Worm (Caenorhabditis elegans) whole organism, L2 larva: ENCODE data around the gene M163.21.

Experiments used
- C34F6.9 ChIP-seq: fragments of 150-350 bp; optimal IDR thresholded peaks from 2 replicates; lab custom pipeline; 2014; ENCODE audit warnings: missing biosample characterization, missing genetic modification characterization
- F13H6.1 ChIP-seq: sonication (generic microtip); optimal IDR thresholded peaks from 2 replicates; lab custom pipeline; 2016; ENCODE audit warnings: missing genetic modification characterization, missing compliant biosample characterization
- R02D3.7 ChIP-seq: fragments of 150-350 bp; optimal IDR thresholded peaks from 2 replicates; lab custom pipeline; 2014; ENCODE audit warnings: missing biosample characterization, missing genetic modification characterization
- Y55F3AM.14 ChIP-seq: fragments of 200-800 bp; sonication (Bioruptor generic); optimal IDR thresholded peaks from 2 replicates; lab custom pipeline; 2018; ENCODE audit warnings: mild to moderate bottlenecking, missing genetic modification characterization, missing compliant biosample characterization
- ZK546.5 ChIP-seq: sonication (generic microtip); optimal IDR thresholded peaks from 2 replicates; lab custom pipeline; 2017; ENCODE audit warnings: missing biosample characterization, missing genetic modification characterization
- alr-1 ChIP-seq: fragments of 150-350 bp; optimal IDR thresholded peaks from 2 replicates; lab custom pipeline; 2014; ENCODE audit warnings: missing biosample characterization, missing genetic modification characterization
- aly-2 ChIP-seq: fragments of 150-350 bp; optimal IDR thresholded peaks from 2 replicates; lab custom pipeline; 2014; ENCODE audit warnings: missing biosample characterization, missing genetic modification characterization
- ama-1 ChIP-seq: fragments of 150-350 bp; optimal IDR thresholded peaks from 2 replicates; lab custom pipeline; 2018; ENCODE audit warnings: inconsistent platforms
- blmp-1 ChIP-seq: sonication (generic microtip); optimal IDR thresholded peaks from 2 replicates; lab custom pipeline; 2017; ENCODE audit warnings: missing genetic modification characterization, mild to moderate bottlenecking, missing compliant biosample characterization, antibody characterized with exemption, moderate library complexity; ENCODE audit not compliant: insufficient read depth
- ceh-16 ChIP-seq: fragments of 150-350 bp; optimal IDR thresholded peaks from 2 replicates; lab custom pipeline; 2014; ENCODE audit warnings: missing biosample characterization, missing genetic modification characterization
- ceh-82 ChIP-seq: fragments of 150-350 bp; optimal IDR thresholded peaks from 2 replicates; lab custom pipeline; 2014; ENCODE audit warnings: missing biosample characterization, missing genetic modification characterization
- crh-2 ChIP-seq: sonication (generic microtip); optimal IDR thresholded peaks from 2 replicates; lab custom pipeline; 2017; ENCODE audit warnings: missing biosample characterization, missing genetic modification characterization
- dmd-4 ChIP-seq: sonication (generic microtip); optimal IDR thresholded peaks from 2 replicates; lab custom pipeline; 2017; ENCODE audit warnings: missing biosample characterization, missing genetic modification characterization
- egl-27 ChIP-seq: sonication (generic microtip); optimal IDR thresholded peaks from 3 replicates; lab custom pipeline; 2017; ENCODE audit warnings: missing biosample characterization, missing genetic modification reagents, missing genetic modification characterization
- elt-1 ChIP-seq: fragments of 150-350 bp; optimal IDR thresholded peaks from 2 replicates; lab custom pipeline; 2014; ENCODE audit warnings: missing biosample characterization, missing genetic modification characterization
- elt-3 ChIP-seq: sonication (generic microtip); optimal IDR thresholded peaks from 2 replicates; lab custom pipeline; 2017; ENCODE audit warnings: missing biosample characterization, missing genetic modification characterization
- fos-1 ChIP-seq: fragments of 150-350 bp; optimal IDR thresholded peaks from 2 replicates; lab custom pipeline; 2014; ENCODE audit warnings: missing biosample characterization, missing genetic modification characterization
- gmeb-1 ChIP-seq: fragments of 150-350 bp; optimal IDR thresholded peaks from 2 replicates; lab custom pipeline; 2014; ENCODE audit warnings: missing biosample characterization, missing genetic modification characterization
- lin-11 ChIP-seq: fragments of 150-350 bp; sonication (generic microtip); optimal IDR thresholded peaks from 2 replicates; lab custom pipeline; 2014; ENCODE audit warnings: missing biosample characterization, missing genetic modification characterization, inconsistent platforms, mixed read lengths
- lin-13 ChIP-seq: fragments of 150-350 bp; optimal IDR thresholded peaks from 2 replicates; lab custom pipeline; 2014; ENCODE audit warnings: missing biosample characterization, missing genetic modification reagents, missing genetic modification characterization
- lin-39 ChIP-seq: fragments of 150-350 bp; optimal IDR thresholded peaks from 2 replicates; lab custom pipeline; 2014; ENCODE audit warnings: missing biosample characterization, missing genetic modification reagents, missing genetic modification characterization
- lsy-2 ChIP-seq, 2 experiments: fragments of 150-350 bp in 1 of 2; sonication (generic microtip) in 1 of 2; optimal IDR thresholded peaks; 2 replicates each; lab custom pipeline; 2014 to 2017; ENCODE audit warnings: missing biosample characterization in 2 of 2, missing genetic modification characterization in 2 of 2
- mab-5 ChIP-seq: fragments of 150-350 bp; optimal IDR thresholded peaks from 2 replicates; lab custom pipeline; 2014; ENCODE audit warnings: missing biosample characterization, missing genetic modification characterization
- mbf-1 ChIP-seq: sonication (generic microtip); optimal IDR thresholded peaks from 2 replicates; lab custom pipeline; 2017; ENCODE audit warnings: missing biosample characterization, missing genetic modification characterization
- mdl-1 ChIP-seq, 2 experiments: fragments of 150-350 bp in 1 of 2; sonication (generic microtip) in 1 of 2; optimal IDR thresholded peaks; 2 replicates each; lab custom pipeline; 2017; ENCODE audit warnings: missing biosample characterization in 2 of 2, missing genetic modification characterization in 2 of 2
- nhr-10 ChIP-seq: sonication (generic microtip); optimal IDR thresholded peaks from 2 replicates; lab custom pipeline; 2017; ENCODE audit warnings: missing biosample characterization, missing genetic modification characterization
- nhr-11 ChIP-seq: fragments of 150-350 bp; optimal IDR thresholded peaks from 2 replicates; lab custom pipeline; 2014; ENCODE audit warnings: missing biosample characterization, missing genetic modification characterization
- nhr-12 ChIP-seq: fragments of 150-350 bp; optimal IDR thresholded peaks from 2 replicates; lab custom pipeline; 2014; ENCODE audit warnings: missing biosample characterization, missing genetic modification characterization
- nhr-129 ChIP-seq: fragments of 150-350 bp; optimal IDR thresholded peaks from 2 replicates; lab custom pipeline; 2014; ENCODE audit warnings: missing biosample characterization, missing genetic modification characterization
- nhr-21 ChIP-seq: fragments of 150-350 bp; optimal IDR thresholded peaks from 2 replicates; lab custom pipeline; 2014; ENCODE audit warnings: missing biosample characterization, missing genetic modification characterization
- nhr-23 ChIP-seq: fragments of 150-350 bp; optimal IDR thresholded peaks from 2 replicates; lab custom pipeline; 2014; ENCODE audit warnings: missing biosample characterization, missing genetic modification reagents, missing genetic modification characterization
- nhr-237 ChIP-seq: fragments of 150-350 bp; optimal IDR thresholded peaks from 2 replicates; lab custom pipeline; 2014; ENCODE audit warnings: missing biosample characterization, missing genetic modification characterization
- nhr-25 ChIP-seq: fragments of 150-350 bp; sonication (generic microtip); optimal IDR thresholded peaks from 3 replicates; lab custom pipeline; 2014; ENCODE audit warnings: missing biosample characterization, missing genetic modification characterization
- nhr-6 ChIP-seq: fragments of 150-350 bp; optimal IDR thresholded peaks from 2 replicates; lab custom pipeline; 2014; ENCODE audit warnings: missing biosample characterization, missing genetic modification characterization
- nhr-77 ChIP-seq: fragments of 150-350 bp; optimal IDR thresholded peaks from 2 replicates; lab custom pipeline; 2014; ENCODE audit warnings: missing biosample characterization, missing genetic modification characterization
- peb-1 ChIP-seq: fragments of 150-350 bp; optimal IDR thresholded peaks from 2 replicates; lab custom pipeline; 2014; ENCODE audit warnings: missing biosample characterization, missing genetic modification characterization
- sem-4 ChIP-seq: fragments of 150-350 bp; optimal IDR thresholded peaks from 2 replicates; lab custom pipeline; 2014; ENCODE audit warnings: missing biosample characterization, missing genetic modification reagents, missing genetic modification characterization
- skn-1 ChIP-seq: sonication (generic microtip); optimal IDR thresholded peaks from 2 replicates; lab custom pipeline; 2017; ENCODE audit warnings: missing biosample characterization, missing genetic modification characterization
- sma-3 ChIP-seq: sonication (generic microtip); optimal IDR thresholded peaks from 2 replicates; lab custom pipeline; 2016; ENCODE audit warnings: missing genetic modification reagents, missing genetic modification characterization, missing compliant biosample characterization
- sma-9 ChIP-seq, 2 experiments: fragments of 150-350 bp in 1 of 2; sonication (generic microtip) in 1 of 2; optimal IDR thresholded peaks; 2 replicates each; lab custom pipeline; 2014 to 2016; ENCODE audit warnings: missing genetic modification characterization in 2 of 2, mild to moderate bottlenecking in 1 of 2, missing biosample characterization in 1 of 2, missing compliant biosample characterization in 1 of 2, missing genetic modification reagents in 1 of 2, moderate library complexity in 1 of 2
- snpc-4 ChIP-seq: fragments of 150-350 bp; optimal IDR thresholded peaks from 2 replicates; lab custom pipeline; 2014; ENCODE audit warnings: missing biosample characterization, missing genetic modification characterization
- unc-39 ChIP-seq: fragments of 150-350 bp; optimal IDR thresholded peaks from 2 replicates; lab custom pipeline; 2014; ENCODE audit warnings: missing biosample characterization, missing genetic modification characterization
- unc-55 ChIP-seq: fragments of 150-350 bp; sonication (generic microtip); optimal IDR thresholded peaks from 3 replicates; lab custom pipeline; 2014; ENCODE audit warnings: missing biosample characterization, missing genetic modification reagents, missing genetic modification characterization
- unc-62 ChIP-seq: fragments of 150-350 bp; optimal IDR thresholded peaks from 2 replicates; lab custom pipeline; 2014; ENCODE audit warnings: missing biosample characterization, missing genetic modification reagents, missing genetic modification characterization
- zag-1 ChIP-seq: fragments of 150-350 bp; optimal IDR thresholded peaks from 2 replicates; lab custom pipeline; 2014; ENCODE audit warnings: missing biosample characterization, missing genetic modification characterization
- ztf-1 ChIP-seq: fragments of 200-800 bp; sonication (Bioruptor generic); conservative IDR thresholded peaks from 2 replicates; pipeline ENCODE4 v1.3.6; 2022; ENCODE audit warnings: missing genetic modification characterization, missing compliant biosample characterization
- ztf-11 ChIP-seq: sonication (generic microtip); optimal IDR thresholded peaks from 2 replicates; lab custom pipeline; 2017; ENCODE audit warnings: missing biosample characterization, missing genetic modification characterization
- ztf-4 ChIP-seq: fragments of 150-350 bp; optimal IDR thresholded peaks from 2 replicates; lab custom pipeline; 2014; ENCODE audit warnings: missing biosample characterization, missing genetic modification characterization

Gene M163.21

ce11 chrX:14478743-14479428 is 12.3 kb downstream of the M163.21 start, which contains the start of gene M163.11 (continued):
- TF ChIP-seq ceh-82 (tag; lab: Kevin White, UChicago) (no peak), sma-3 (GFP tag; lab: Kevin White, UChicago) (peak; percentile 57), mab-5 (tag; lab: Kevin White, UChicago) (no peak), nhr-23 (tag; lab: Kevin White, UChicago) (no peak), alr-1 (no peak), peb-1 (tag; lab: Kevin White, UChicago) (no peak), aly-2 (tag; lab: Kevin White, UChicago) (no peak)

ce11 chrX:14480248-14480647 is 13.6 kb downstream of the M163.21 start, which contains the start of gene gfi-3:
Gene gfi-3, plus strand, starts transcription at chrX:14480572.
- TF ChIP-seq mab-5 (tag; lab: Kevin White, UChicago) (peak; percentile 82), nhr-25 (tag; lab: Kevin White, UChicago) (peak; percentile 82), C34F6.9 (tag; lab: Kevin White, UChicago) (peak; percentile 62), elt-1 (tag; lab: Kevin White, UChicago) (no peak), ztf-11 (no peak), egl-27 (tag; lab: Kevin White, UChicago) (peak; percentile 77), nhr-77 (tag; lab: Kevin White, UChicago) (no peak), ztf-1 (GFP tag; lab: Robert Waterston, UW) (no peak), sem-4 (tag; lab: Kevin White, UChicago) (peak; percentile 59), Y55F3AM.14 (GFP tag; lab: Kevin White, UChicago) (peak; percentile 8), ceh-16 (tag; lab: Kevin White, UChicago) (peak; percentile 69), ZK546.5 (tag; lab: Kevin White, UChicago) (no peak), nhr-129 (peak; percentile 80), fos-1 (tag; lab: Kevin White, UChicago) (peak; percentile 73), ztf-4 (tag; lab: Kevin White, UChicago) (peak; percentile 36), sma-3 (GFP tag; lab: Kevin White, UChicago) (peak; percentile 84), nhr-6 (tag; lab: Kevin White, UChicago) (peak; percentile 48), zag-1 (peak; percentile 13), peb-1 (tag; lab: Kevin White, UChicago) (no peak), nhr-21 (peak; percentile 80), lin-39 (tag; lab: Kevin White, UChicago) (no peak), sma-9 (GFP tag; optimal IDR thresholded peaks at IDR 0.05; lab: Kevin White, UChicago) (peak; percentile 84), sma-9 (tag; optimal IDR thresholded peaks at IDR 0.05; lab: Kevin White, UChicago) (no peak), ceh-82 (tag; lab: Kevin White, UChicago) (no peak), gmeb-1 (peak; percentile 79), F13H6.1 (tag; lab: Kevin White, UChicago) (peak; percentile 89), dmd-4 (no peak), blmp-1 (tag; lab: Kevin White, UChicago) (peak; percentile 25), nhr-23 (tag; lab: Kevin White, UChicago) (no peak), skn-1 (no peak), snpc-4 (tag; lab: Kevin White, UChicago) (peak; percentile 89), nhr-11 (no peak), unc-39 (tag; lab: Kevin White, UChicago) (no peak), unc-62 (GFP tag; lab: Kevin White, UChicago) (no peak), nhr-12 (tag; lab: Kevin White, UChicago) (no peak), unc-55 (GFP tag; lab: Kevin White, UChicago) (peak; percentile 79), aly-2 (tag; lab: Kevin White, UChicago) (no peak), lin-11 (peak; percentile 84), R02D3.7 (tag; lab: Kevin White, UChicago) (no peak), lin-13 (GFP tag; lab: Kevin White, UChicago) (peak; percentile 89), crh-2 (tag; lab: Kevin White, UChicago) (peak; percentile 85), nhr-237 (no peak), ama-1 (lab: Kevin White, UChicago) (no peak), lsy-2 (tag; optimal IDR thresholded peaks at IDR 0.05; lab: Kevin White, UChicago) (peak; percentile 58 to 84), elt-3 (no peak), mdl-1 (tag; optimal IDR thresholded peaks at IDR 0.05; lab: Kevin White, UChicago) (peak; percentile 0 to 48), alr-1 (no peak), mbf-1 (no peak), nhr-10 (tag; lab: Kevin White, UChicago) (no peak)
